Worm (Caenorhabditis elegans) whole organism, L1 larva: ENCODE measurements around the gene fic-1.

ENCODE experiments used
- F16B12.6 ChIP-seq: fragments of 150-350 bp; optimal IDR thresholded peaks from 2 replicates; lab custom pipeline; 2014; ENCODE audit warnings: missing biosample characterization, missing genetic modification characterization
- alr-1 ChIP-seq: fragments of 200-800 bp; sonication (Bioruptor generic); optimal IDR thresholded peaks from 2 replicates; lab custom pipeline; 2018; ENCODE audit warnings: borderline replicate concordance, mild to moderate bottlenecking, missing genetic modification characterization, missing compliant biosample characterization
- blmp-1 ChIP-seq: fragments of 150-350 bp; optimal IDR thresholded peaks from 2 replicates; lab custom pipeline; 2014; ENCODE audit warnings: missing biosample characterization, missing genetic modification characterization
- ceh-63 ChIP-seq: fragments of 200-800 bp; sonication (Bioruptor generic); optimal IDR thresholded peaks from 2 replicates; lab custom pipeline; 2018; ENCODE audit warnings: mild to moderate bottlenecking, missing genetic modification characterization, missing compliant biosample characterization
- ceh-8 ChIP-seq: fragments of 200-800 bp; sonication (Bioruptor generic); optimal IDR thresholded peaks from 2 replicates; lab custom pipeline; 2018; ENCODE audit warnings: mild to moderate bottlenecking, missing genetic modification characterization, moderate library complexity, missing compliant biosample characterization
- ceh-88 ChIP-seq: fragments of 200-800 bp; sonication (Bioruptor generic); IDR thresholded peaks from 2 replicates; pipeline ENCODE4 v1.3.6; 2022; ENCODE audit warnings: missing genetic modification characterization, missing compliant biosample characterization
- dpl-1 ChIP-seq, 3 experiments: fragments of 150-350 bp in 2 of 3; sonication (generic microtip) in 1 of 3; optimal IDR thresholded peaks; 2 replicates each; lab custom pipeline; 2014 to 2017; ENCODE audit warnings: missing biosample characterization in 3 of 3, missing genetic modification characterization in 3 of 3, missing genetic modification reagents in 3 of 3
- dsc-1 ChIP-seq: sonication (generic microtip); optimal IDR thresholded peaks from 2 replicates; lab custom pipeline; 2016; ENCODE audit warnings: mild to moderate bottlenecking, missing genetic modification characterization, missing compliant biosample characterization
- efl-1 ChIP-seq, 4 experiments: fragments of 150-350 bp; optimal IDR thresholded peaks in 3 of 4; peaks in 1 of 4; 1 replicate in 1 of 4; 2 replicates in 3 of 4; lab custom pipeline; 2014; ENCODE audit warnings: missing biosample characterization in 2 of 4, missing genetic modification characterization in 2 of 4, missing genetic modification reagents in 2 of 4
- efl-3 ChIP-seq: fragments of 200-800 bp; sonication (Bioruptor generic); optimal IDR thresholded peaks from 2 replicates; lab custom pipeline; 2018; ENCODE audit warnings: mild to moderate bottlenecking, missing genetic modification characterization, missing compliant biosample characterization
- egl-27 ChIP-seq, 2 experiments: fragments of 150-350 bp in 1 of 2; sonication (generic microtip); optimal IDR thresholded peaks; 3 replicates each; lab custom pipeline; 2017 to 2018; ENCODE audit warnings: missing biosample characterization in 2 of 2, missing genetic modification characterization in 2 of 2, missing genetic modification reagents in 2 of 2
- elt-2 ChIP-seq: sonication (generic microtip); optimal IDR thresholded peaks from 2 replicates; lab custom pipeline; 2016; ENCODE audit warnings: missing genetic modification characterization, mild to moderate bottlenecking, inconsistent platforms, missing compliant biosample characterization, missing genetic modification reagents
- ets-5 ChIP-seq: fragments of 200-800 bp; sonication (Bioruptor generic); IDR thresholded peaks from 2 replicates; pipeline ENCODE4 v1.3.6; 2022; ENCODE audit warnings: missing genetic modification characterization, missing compliant biosample characterization
- fkh-8 ChIP-seq: sonication (generic microtip); optimal IDR thresholded peaks from 2 replicates; lab custom pipeline; 2016; ENCODE audit warnings: mild to moderate bottlenecking, missing genetic modification characterization, missing compliant biosample characterization
- hlh-4 ChIP-seq: sonication (generic microtip); optimal IDR thresholded peaks from 2 replicates; lab custom pipeline; 2016; ENCODE audit warnings: mild to moderate bottlenecking, missing genetic modification characterization, missing compliant biosample characterization
- hpl-2 ChIP-seq: fragments of 150-350 bp; optimal IDR thresholded peaks from 2 replicates; lab custom pipeline; 2014; ENCODE audit warnings: missing biosample characterization, missing genetic modification reagents, missing genetic modification characterization
- irx-1 ChIP-seq: sonication (generic microtip); optimal IDR thresholded peaks from 2 replicates; lab custom pipeline; 2016; ENCODE audit warnings: missing genetic modification characterization, missing compliant biosample characterization
- jun-1 ChIP-seq: fragments of 150-350 bp; optimal IDR thresholded peaks from 2 replicates; lab custom pipeline; 2014; ENCODE audit warnings: missing biosample characterization, missing genetic modification reagents, missing genetic modification characterization
- lin-13 ChIP-seq: fragments of 150-350 bp; optimal IDR thresholded peaks from 2 replicates; lab custom pipeline; 2014; ENCODE audit warnings: missing biosample characterization, missing genetic modification reagents, missing genetic modification characterization
- lin-35 ChIP-seq, 2 experiments: fragments of 150-350 bp; optimal IDR thresholded peaks; 2 replicates each; lab custom pipeline; 2014; ENCODE audit warnings: missing biosample characterization in 2 of 2, missing genetic modification characterization in 2 of 2, missing genetic modification reagents in 2 of 2
- lsy-2 ChIP-seq, 2 experiments: fragments of 150-350 bp; optimal IDR thresholded peaks; 2 replicates each; lab custom pipeline; 2014; ENCODE audit warnings: missing biosample characterization in 2 of 2, missing genetic modification characterization in 2 of 2
- mab-9 ChIP-seq: fragments of 200-800 bp; sonication (Bioruptor generic); IDR thresholded peaks from 2 replicates; pipeline ENCODE4 v1.3.6; 2022; ENCODE audit warnings: missing genetic modification reagents, missing genetic modification characterization, missing compliant biosample characterization
- mef-2 ChIP-seq: fragments of 150-350 bp; optimal IDR thresholded peaks from 2 replicates; lab custom pipeline; 2014; ENCODE audit warnings: missing biosample characterization, missing genetic modification characterization
- mep-1 ChIP-seq: fragments of 150-350 bp; optimal IDR thresholded peaks from 2 replicates; lab custom pipeline; 2014; ENCODE audit warnings: missing biosample characterization, missing genetic modification characterization
- nhr-12 ChIP-seq: sonication (generic microtip); optimal IDR thresholded peaks from 2 replicates; lab custom pipeline; 2017; ENCODE audit warnings: missing biosample characterization, missing genetic modification characterization
- nhr-19 ChIP-seq: fragments of 200-800 bp; sonication (Bioruptor generic); conservative IDR thresholded peaks from 2 replicates; pipeline ENCODE4 v1.3.6; 2022; ENCODE audit warnings: missing genetic modification characterization, missing compliant biosample characterization
- nhr-20 ChIP-seq: sonication (generic microtip); optimal IDR thresholded peaks from 2 replicates; lab custom pipeline; 2016; ENCODE audit warnings: mild to moderate bottlenecking, missing genetic modification characterization, missing compliant biosample characterization
- nhr-237 ChIP-seq: fragments of 150-350 bp; optimal IDR thresholded peaks from 2 replicates; lab custom pipeline; 2014; ENCODE audit warnings: missing biosample characterization, missing genetic modification characterization
- nhr-47 ChIP-seq: sonication (generic microtip); optimal IDR thresholded peaks from 2 replicates; lab custom pipeline; 2016; ENCODE audit warnings: mild to moderate bottlenecking, missing genetic modification characterization, moderate library complexity, missing compliant biosample characterization
- nhr-71 ChIP-seq: sonication (generic microtip); optimal IDR thresholded peaks from 2 replicates; lab custom pipeline; 2016; ENCODE audit warnings: mild to moderate bottlenecking, missing genetic modification characterization, moderate library complexity, missing compliant biosample characterization
- nhr-76 ChIP-seq: sonication (generic microtip); optimal IDR thresholded peaks from 2 replicates; lab custom pipeline; 2017; ENCODE audit warnings: missing biosample characterization, missing genetic modification characterization
- nhr-77 ChIP-seq: fragments of 150-350 bp; optimal IDR thresholded peaks from 2 replicates; lab custom pipeline; 2014; ENCODE audit warnings: missing biosample characterization, missing genetic modification characterization
- nhr-85 ChIP-seq: sonication (generic microtip); peaks from one replicate; lab custom pipeline; 2016; ENCODE audit warnings: missing genetic modification characterization, inconsistent platforms, missing compliant biosample characterization
- pag-3 ChIP-seq: sonication (generic microtip); optimal IDR thresholded peaks from 2 replicates; lab custom pipeline; 2017; ENCODE audit warnings: missing genetic modification characterization, mild to moderate bottlenecking, missing compliant biosample characterization, antibody characterized with exemption, borderline replicate concordance; ENCODE audit not compliant: insufficient read depth
- skn-1 ChIP-seq: fragments of 150-350 bp; optimal IDR thresholded peaks from 2 replicates; lab custom pipeline; 2014; ENCODE audit warnings: missing biosample characterization, missing genetic modification characterization
- snpc-4 ChIP-seq: fragments of 150-350 bp; optimal IDR thresholded peaks from 2 replicates; lab custom pipeline; 2014; ENCODE audit warnings: missing biosample characterization, missing genetic modification characterization
- snu-23 ChIP-seq: sonication (generic microtip); optimal IDR thresholded peaks from 2 replicates; lab custom pipeline; 2016; ENCODE audit warnings: missing genetic modification characterization, missing compliant biosample characterization
- sox-4 ChIP-seq: sonication (generic microtip); optimal IDR thresholded peaks from 2 replicates; lab custom pipeline; 2016; ENCODE audit warnings: missing genetic modification characterization, missing compliant biosample characterization
- sptf-1 ChIP-seq: fragments of 150-350 bp; optimal IDR thresholded peaks from 2 replicates; lab custom pipeline; 2014; ENCODE audit warnings: missing biosample characterization, missing genetic modification characterization
- sup-37 ChIP-seq: fragments of 200-800 bp; sonication (Bioruptor generic); optimal IDR thresholded peaks from 2 replicates; lab custom pipeline; 2018; ENCODE audit warnings: mild to moderate bottlenecking, missing genetic modification characterization, missing compliant biosample characterization
- unc-130 ChIP-seq: fragments of 150-350 bp; optimal IDR thresholded peaks from 2 replicates; lab custom pipeline; 2017; ENCODE audit warnings: missing biosample characterization, missing genetic modification characterization, inconsistent platforms
- unc-62 ChIP-seq: fragments of 150-350 bp; optimal IDR thresholded peaks from 2 replicates; lab custom pipeline; 2014; ENCODE audit warnings: missing biosample characterization, missing genetic modification reagents, missing genetic modification characterization
- unc-98 ChIP-seq: fragments of 200-800 bp; sonication (Bioruptor generic); IDR thresholded peaks from 2 replicates; pipeline ENCODE4 v1.3.6; 2022; ENCODE audit warnings: missing genetic modification characterization, missing compliant biosample characterization
- xbp-1 ChIP-seq: sonication (generic microtip); optimal IDR thresholded peaks from 2 replicates; lab custom pipeline; 2016; ENCODE audit warnings: missing genetic modification characterization, missing compliant biosample characterization
- zip-4 ChIP-seq: fragments of 200-800 bp; sonication (Bioruptor generic); optimal IDR thresholded peaks from 2 replicates; lab custom pipeline; 2018; ENCODE audit warnings: mild to moderate bottlenecking, missing genetic modification characterization, moderate library complexity, missing compliant biosample characterization
- ztf-11 ChIP-seq, 2 experiments: sonication (generic microtip); optimal IDR thresholded peaks; 2 replicates each; lab custom pipeline; 2016 to 2017; ENCODE audit warnings: missing genetic modification characterization in 2 of 2, missing biosample characterization in 1 of 2, missing compliant biosample characterization in 1 of 2

The fic-1 gene

DNA sequence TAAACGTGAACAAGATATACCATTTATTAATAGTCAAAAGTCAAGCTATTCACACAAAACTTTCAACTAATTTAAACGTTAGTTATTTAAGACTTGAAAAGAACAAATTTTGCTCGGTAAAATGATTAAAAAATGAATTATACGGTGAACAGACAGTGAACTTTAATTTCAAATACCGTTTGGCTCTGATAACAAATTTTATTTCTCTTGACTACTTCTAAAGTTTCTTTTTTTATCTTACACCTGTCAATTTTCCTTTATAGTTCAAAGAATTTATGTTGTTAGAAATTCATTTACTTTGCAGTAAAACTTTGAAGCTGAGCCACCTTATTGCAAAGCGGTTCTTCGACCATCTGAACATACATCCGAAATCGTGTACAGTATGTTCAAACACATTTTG is 21.9 kb upstream of the fic-1 start, which contains the start of gene ZK593.3:
TSS of gene ZK593.3 (plus strand) at position 301 of the 400 bp plus-strand sequence.
- TF ChIP-seq dpl-1 (GFP tag; optimal IDR thresholded peaks at IDR 0.05; lab: Kevin White, UChicago) (no peak), F16B12.6 (tag; lab: Kevin White, UChicago) (no peak), sox-4 (tag; lab: Kevin White, UChicago) (no peak)

- TF ChIP-seq hlh-4 (tag; lab: Kevin White, UChicago) (no peak), nhr-85 (tag; lab: Kevin White, UChicago) (peak; percentile 49)
Measured at ce11 chrIV:10916134-10916533, 21.1 kb upstream of the fic-1 start.

- TF ChIP-seq ceh-8 (GFP tag; lab: Kevin White, UChicago) (peak; percentile 63), unc-98 (no peak), blmp-1 (tag; lab: Kevin White, UChicago) (peak; percentile 19), alr-1 (no peak), ceh-88 (GFP tag; lab: Robert Waterston, UW) (peak; percentile 46; the same call in 1 of the 2 replicates), xbp-1 (peak; percentile 83), jun-1 (tag; lab: Kevin White, UChicago) (peak; percentile 45), mef-2 (tag; lab: Kevin White, UChicago) (no peak), nhr-47 (tag; lab: Kevin White, UChicago) (peak; percentile 81), hlh-4 (tag; lab: Kevin White, UChicago) (no peak), nhr-76 (tag; lab: Kevin White, UChicago) (no peak), ceh-63 (GFP tag; lab: Kevin White, UChicago) (no peak), dpl-1 (GFP tag; optimal IDR thresholded peaks at IDR 0.05; lab: Kevin White, UChicago) (peak; percentile 47 to 64 (median 54)), nhr-85 (tag; lab: Kevin White, UChicago) (peak; percentile 91), ets-5 (GFP tag; lab: Robert Waterston, UW) (no peak), unc-62 (GFP tag; lab: Kevin White, UChicago) (no peak), nhr-71 (peak; percentile 91), snpc-4 (peak; percentile 58), pag-3 (peak; percentile 22), lsy-2 (tag; optimal IDR thresholded peaks at IDR 0.05; lab: Kevin White, UChicago) (peak; percentile 70 to 82), nhr-77 (peak; percentile 75), sup-37 (no peak), nhr-237 (tag; lab: Kevin White, UChicago) (peak; percentile 49), nhr-20 (peak; percentile 92), lin-13 (GFP tag; lab: Kevin White, UChicago) (peak; percentile 74), sptf-1 (tag; lab: Kevin White, UChicago) (no peak), zip-4 (GFP tag; lab: Kevin White, UChicago) (no peak), hpl-2 (GFP tag; lab: Kevin White, UChicago) (no peak), irx-1 (peak; percentile 72), elt-2 (tag; lab: Kevin White, UChicago) (peak; percentile 57), egl-27 (tag; optimal IDR thresholded peaks at IDR 0.05; lab: Kevin White, UChicago) (peak in 1 of 2 experiments; percentile 63), fkh-8 (tag; lab: Kevin White, UChicago) (peak; percentile 84), ztf-11 (tag; optimal IDR thresholded peaks at IDR 0.05; lab: Kevin White, UChicago) (no peak), unc-130 (tag; lab: Kevin White, UChicago) (peak; percentile 51), mep-1 (peak; percentile 81), snu-23 (peak; percentile 91), nhr-12 (tag; lab: Kevin White, UChicago) (no peak), efl-1 (optimal IDR thresholded peaks at IDR 0.05; lab: Kevin White, UChicago) (peak; percentile 78 to 88), efl-1 (GFP tag; optimal IDR thresholded peaks at IDR 0.05 in 1 of 2; lab: Kevin White, UChicago) (peak; percentile 60 to 93), dsc-1 (tag; lab: Kevin White, UChicago) (no peak), mab-9 (no peak), lin-35 (GFP tag; optimal IDR thresholded peaks at IDR 0.05; lab: Kevin White, UChicago) (peak; percentile 72 to 76), efl-3 (GFP tag; lab: Kevin White, UChicago) (no peak), nhr-19 (GFP tag; lab: Robert Waterston, UW) (peak; percentile 82), skn-1 (tag; lab: Kevin White, UChicago) (peak; percentile 60)
Measured at ce11 chrIV:10918877-10919560, 18.2 kb upstream of the fic-1 start.
